Fruit fly (Drosophila melanogaster) whole organism, embryonic: ENCODE data around the gene lectin-29Ca.

Experiments used
- BEAF-32 ChIP-seq: fragments of 200-800 bp; sonication (Bioruptor generic); optimal IDR thresholded peaks from 3 replicates; lab custom pipeline; 2017; ENCODE audit warnings: missing biosample characterization, missing genetic modification characterization, mild to moderate bottlenecking, moderate library complexity, missing genetic modification reagents
- CG10209 ChIP-seq: fragments of 200-800 bp; sonication (Bioruptor generic); optimal IDR thresholded peaks from 3 replicates; lab custom pipeline; 2017; ENCODE audit warnings: missing biosample characterization, mild to moderate bottlenecking, missing genetic modification characterization, missing genetic modification reagents
- CG11456 ChIP-seq: fragments of 200-800 bp; sonication (Bioruptor generic); IDR thresholded peaks from 3 replicates; pipeline ENCODE4 v1.3.6; 2022; ENCODE audit warnings: missing biosample characterization, missing genetic modification characterization
- CG12391 ChIP-seq: fragments of 200-800 bp; sonication (Bioruptor generic); optimal IDR thresholded peaks from 3 replicates; lab custom pipeline; 2018; ENCODE audit warnings: missing biosample characterization, mild to moderate bottlenecking, missing genetic modification characterization, moderate library complexity
- CG12744 ChIP-seq: fragments of 200-800 bp; sonication (Bioruptor generic); optimal IDR thresholded peaks from 2 replicates; lab custom pipeline; 2016; ENCODE audit warnings: missing biosample characterization, missing genetic modification characterization
- CG13424 ChIP-seq: fragments of 200-800 bp; sonication (Bioruptor generic); optimal IDR thresholded peaks from 2 replicates; lab custom pipeline; 2019; ENCODE audit warnings: missing biosample characterization, mild to moderate bottlenecking, missing genetic modification characterization, moderate library complexity
- CG14441 ChIP-seq: fragments of 200-800 bp; sonication (Bioruptor generic); IDR thresholded peaks from 2 replicates; pipeline ENCODE4 v1.3.6; 2022; ENCODE audit warnings: missing biosample characterization, missing genetic modification characterization
- CG14667 ChIP-seq: fragments of 200-800 bp; sonication (Bioruptor generic); IDR thresholded peaks from 2 replicates; pipeline ENCODE4 v1.3.6; 2022; ENCODE audit warnings: missing biosample characterization, missing genetic modification characterization
- CG17328 ChIP-seq: fragments of 200-800 bp; sonication (Bioruptor generic); IDR thresholded peaks from 2 replicates; pipeline ENCODE4 v1.3.6; 2022; ENCODE audit warnings: missing biosample characterization, missing genetic modification characterization
- CG18011 ChIP-seq: fragments of 200-800 bp; sonication (Bioruptor generic); optimal IDR thresholded peaks from 2 replicates; lab custom pipeline; 2017; ENCODE audit warnings: missing biosample characterization, missing genetic modification characterization, mild to moderate bottlenecking, moderate library complexity, missing genotype
- CG2712 ChIP-seq: fragments of 200-800 bp; optimal IDR thresholded peaks from 3 replicates; lab custom pipeline; 2019; ENCODE audit warnings: missing biosample characterization, mild to moderate bottlenecking, missing genetic modification characterization, moderate library complexity
- CG31365 ChIP-seq: fragments of 200-800 bp; sonication (Bioruptor generic); optimal IDR thresholded peaks from 2 replicates; lab custom pipeline; 2018; ENCODE audit warnings: missing biosample characterization, mild to moderate bottlenecking, missing genetic modification characterization
- CG31441 ChIP-seq: fragments of 200-800 bp; sonication (Bioruptor generic); IDR thresholded peaks from 2 replicates; pipeline ENCODE4 v1.3.6; 2022; ENCODE audit warnings: missing biosample characterization, missing genetic modification characterization
- CG34422 ChIP-seq: fragments of 200-800 bp; sonication (Bioruptor generic); IDR thresholded peaks from 3 replicates; pipeline ENCODE4 v1.3.6; 2022; ENCODE audit warnings: missing biosample characterization, missing genetic modification characterization
- CG4617 ChIP-seq: fragments of 200-800 bp; sonication (Bioruptor generic); optimal IDR thresholded peaks from 3 replicates; lab custom pipeline; 2016; ENCODE audit warnings: missing biosample characterization, missing genetic modification characterization, borderline replicate concordance
- CG7357 ChIP-seq: fragments of 200-800 bp; sonication (Bioruptor generic); IDR thresholded peaks from 3 replicates; pipeline ENCODE4 v1.3.6; 2022; ENCODE audit warnings: missing biosample characterization, missing genetic modification characterization
- CG7372 ChIP-seq: fragments of 200-800 bp; sonication (Bioruptor generic); IDR thresholded peaks from 2 replicates; pipeline ENCODE4 v1.3.6; 2022; ENCODE audit warnings: missing biosample characterization, missing genetic modification characterization
- CG7987 ChIP-seq: fragments of 200-800 bp; sonication (Bioruptor generic); optimal IDR thresholded peaks from 2 replicates; lab custom pipeline; 2018; ENCODE audit warnings: missing biosample characterization, mild to moderate bottlenecking, missing genetic modification characterization, moderate library complexity
- Dip3 ChIP-seq: fragments of 200-800 bp; sonication (Bioruptor generic); optimal IDR thresholded peaks from 3 replicates; lab custom pipeline; 2016; ENCODE audit warnings: missing biosample characterization, missing genetic modification characterization
- Drgx ChIP-seq: fragments of 200-800 bp; sonication (Bioruptor generic); IDR thresholded peaks from 2 replicates; pipeline ENCODE4 v1.3.6; 2022; ENCODE audit warnings: missing biosample characterization, missing genetic modification characterization
- E2f1 ChIP-seq: fragments of 200-800 bp; sonication (Bioruptor generic); IDR thresholded peaks from 2 replicates; pipeline ENCODE4 v1.3.6; 2022; ENCODE audit warnings: missing biosample characterization, missing genetic modification characterization
- H2.0 ChIP-seq: fragments of 200-800 bp; sonication (Bioruptor generic); IDR thresholded peaks from 2 replicates; pipeline ENCODE4 v1.3.6; 2022; ENCODE audit warnings: missing biosample characterization, missing genetic modification characterization
- HLH3B ChIP-seq: fragments of 200-800 bp; sonication (Bioruptor generic); IDR thresholded peaks from 2 replicates; pipeline ENCODE4 v1.3.6; 2022; ENCODE audit warnings: missing biosample characterization, missing genetic modification characterization
- Hand ChIP-seq: fragments of 200-800 bp; sonication (Bioruptor generic); optimal IDR thresholded peaks from 2 replicates; lab custom pipeline; 2017; ENCODE audit warnings: mild to moderate bottlenecking, missing biosample characterization, missing genetic modification reagents, missing genetic modification characterization
- HmgD ChIP-seq: fragments of 200-800 bp; sonication (Bioruptor generic); optimal IDR thresholded peaks from 3 replicates; lab custom pipeline; 2016; ENCODE audit warnings: missing biosample characterization, missing genetic modification characterization
- HmgZ ChIP-seq: fragments of 200-800 bp; sonication (Bioruptor generic); optimal IDR thresholded peaks from 2 replicates; lab custom pipeline; 2018; ENCODE audit warnings: missing biosample characterization, mild to moderate bottlenecking, missing genetic modification characterization
- Max ChIP-seq: fragments of 200-800 bp; sonication (Bioruptor generic); optimal IDR thresholded peaks from 2 replicates; lab custom pipeline; 2016; ENCODE audit warnings: missing biosample characterization, mild to moderate bottlenecking, missing genetic modification characterization
- Oli ChIP-seq: fragments of 200-800 bp; sonication (Bioruptor generic); optimal IDR thresholded peaks from 2 replicates; lab custom pipeline; 2018; ENCODE audit warnings: missing biosample characterization, mild to moderate bottlenecking, missing genetic modification characterization, moderate library complexity
- Opbp ChIP-seq: fragments of 200-800 bp; sonication (Bioruptor generic); IDR thresholded peaks from 3 replicates; pipeline ENCODE4 v1.3.6; 2022; ENCODE audit warnings: missing biosample characterization, missing genetic modification characterization; ENCODE audit not compliant: partially characterized antibody
- Pdp1 ChIP-seq, 2 experiments: fragments of 200-800 bp; sonication (Bioruptor generic); optimal IDR thresholded peaks; 3 replicates each; lab custom pipeline; 2016; ENCODE audit warnings: missing biosample characterization in 2 of 2, missing genetic modification characterization in 2 of 2, mild to moderate bottlenecking in 1 of 2, moderate library complexity in 1 of 2
- Sry-β ChIP-seq: fragments of 200-800 bp; sonication (Bioruptor generic); optimal IDR thresholded peaks from 2 replicates; lab custom pipeline; 2018; ENCODE audit warnings: missing biosample characterization, mild to moderate bottlenecking, missing genetic modification characterization, moderate library complexity
- Taf1 ChIP-seq: fragments of 200-800 bp; sonication (Bioruptor generic); IDR thresholded peaks from 2 replicates; pipeline ENCODE4 v1.3.6; 2022; ENCODE audit warnings: missing biosample characterization, missing genetic modification characterization
- bsh ChIP-seq, 2 experiments: fragments of 200-800 bp; sonication (Bioruptor generic); optimal IDR thresholded peaks; 2 replicates each; lab custom pipeline; 2017 to 2018; ENCODE audit warnings: mild to moderate bottlenecking in 2 of 2, missing biosample characterization in 2 of 2, missing genetic modification characterization in 2 of 2, moderate library complexity in 1 of 2
- cg ChIP-seq: fragments of 200-800 bp; sonication (Bioruptor generic); optimal IDR thresholded peaks from 3 replicates; lab custom pipeline; 2019; ENCODE audit warnings: missing biosample characterization, mild to moderate bottlenecking, missing genetic modification characterization, moderate library complexity
- chm ChIP-seq: fragments of 200-800 bp; sonication (Bioruptor generic); IDR thresholded peaks from 2 replicates; pipeline ENCODE4 v1.3.6; 2022; ENCODE audit warnings: missing biosample characterization, missing genetic modification characterization
- crc ChIP-seq: fragments of 200-800 bp; sonication (Bioruptor generic); optimal IDR thresholded peaks from 2 replicates; lab custom pipeline; 2016; ENCODE audit warnings: missing biosample characterization, missing genetic modification characterization
- dysf ChIP-seq: fragments of 200-800 bp; sonication (Bioruptor generic); IDR thresholded peaks from 3 replicates; pipeline ENCODE4 v1.3.6; 2022; ENCODE audit warnings: missing biosample characterization, missing genetic modification characterization
- eyg ChIP-seq: fragments of 200-800 bp; sonication (Bioruptor generic); optimal IDR thresholded peaks from 3 replicates; lab custom pipeline; 2016; ENCODE audit warnings: missing biosample characterization, missing genetic modification characterization
- fd3F ChIP-seq: fragments of 200-800 bp; sonication (Bioruptor generic); optimal IDR thresholded peaks from 2 replicates; lab custom pipeline; 2018; ENCODE audit warnings: missing biosample characterization, mild to moderate bottlenecking, missing genetic modification characterization, moderate library complexity
- gem ChIP-seq: fragments of 200-800 bp; sonication (Bioruptor generic); optimal IDR thresholded peaks from 2 replicates; lab custom pipeline; 2019; ENCODE audit warnings: missing biosample characterization, mild to moderate bottlenecking, missing genetic modification characterization, moderate library complexity
- gsb-n ChIP-seq: fragments of 200-800 bp; sonication (Bioruptor generic); optimal IDR thresholded peaks from 3 replicates; lab custom pipeline; 2018; ENCODE audit warnings: missing biosample characterization, mild to moderate bottlenecking, missing genetic modification characterization
- her ChIP-seq: fragments of 200-800 bp; sonication (Bioruptor generic); optimal IDR thresholded peaks from 2 replicates; lab custom pipeline; 2016; ENCODE audit warnings: missing biosample characterization, missing genetic modification characterization
- nom ChIP-seq: fragments of 200-800 bp; sonication (Bioruptor generic); optimal IDR thresholded peaks from 2 replicates; lab custom pipeline; 2017; ENCODE audit warnings: missing biosample characterization, missing genetic modification characterization, mild to moderate bottlenecking, moderate library complexity, missing genetic modification reagents
- org-1 ChIP-seq: fragments of 200-800 bp; sonication (Bioruptor generic); optimal IDR thresholded peaks from 2 replicates; lab custom pipeline; 2017; ENCODE audit warnings: missing biosample characterization, missing genetic modification characterization
- slbo ChIP-seq: fragments of 200-800 bp; sonication (Bioruptor generic); IDR thresholded peaks from 2 replicates; pipeline ENCODE4 v1.3.6; 2022; ENCODE audit warnings: missing biosample characterization, missing genetic modification characterization
- twi ChIP-seq: fragments of 200-800 bp; optimal IDR thresholded peaks from 2 replicates; lab custom pipeline; 2019; ENCODE audit warnings: missing biosample characterization, mild to moderate bottlenecking, missing genetic modification characterization, moderate library complexity
- zfh2 ChIP-seq: fragments of 200-800 bp; sonication (Bioruptor generic); optimal IDR thresholded peaks from 2 replicates; lab custom pipeline; 2016; ENCODE audit warnings: missing biosample characterization, missing genetic modification characterization

lectin-29Ca gene

dm6 chr2L:8370364-8371326, 23.4 kb downstream of the lectin-29Ca start, which contains the start of gene CG17292 (continued):
- TF ChIP-seq slbo (peak; percentile 69), twi (tag; lab: Kevin White, UChicago) (no peak), HmgD (GFP tag; lab: Kevin White, UChicago) (peak; percentile 16), gsb-n (tag; lab: Kevin White, UChicago) (peak; percentile 66), Taf1 (0 out of 2 replicates have a peak, but pooled peaks have one; percentile 10), CG10209 (GFP tag; lab: Kevin White, UChicago) (peak; percentile 37), her (peak; percentile 19), CG13424 (tag; lab: Kevin White, UChicago) (peak; percentile 61), Max (GFP tag; lab: Kevin White, UChicago) (no peak), org-1 (GFP tag; lab: Kevin White, UChicago) (peak; percentile 43), chm (GFP tag; lab: Robert Waterston, UW) (peak; percentile 60; the same call in 1 of the 2 replicates), CG14441 (GFP tag; lab: Robert Waterston, UW) (peak; percentile 53; the same call in 1 of the 2 replicates), CG7357 (0 out of 3 replicates have a peak, but pooled peaks have one; percentile 27), HLH3B (GFP tag; lab: Robert Waterston, UW) (peak; percentile 60), CG31441 (GFP tag; lab: Robert Waterston, UW) (0 out of 2 replicates have a peak, but pooled peaks have one; percentile 11), E2f1 (GFP tag; lab: Robert Waterston, UW) (peak; percentile 41; the same call in 1 of the 2 replicates), Drgx (peak; percentile 58), CG4617 (GFP tag; lab: Kevin White, UChicago) (peak; percentile 23), CG18011 (GFP tag; lab: Kevin White, UChicago) (peak; percentile 39), CG7372 (peak; percentile 43; the same call in 1 of the 2 replicates), Opbp (GFP tag; lab: Robert Waterston, UW) (peak; percentile 95), bsh (GFP tag; optimal IDR thresholded peaks at IDR 0.05; lab: Kevin White, UChicago) (peak in 1 of 2 experiments; percentile 23), Hand (GFP tag; lab: Kevin White, UChicago) (peak; percentile 30), CG31365 (tag; lab: Kevin White, UChicago) (peak; percentile 24), dysf (GFP tag; lab: Robert Waterston, UW) (peak; percentile 56; the same call in 2 of the 3 replicates), zfh2 (GFP tag; lab: Kevin White, UChicago) (peak; percentile 1), eyg (GFP tag; lab: Kevin White, UChicago) (peak; percentile 15), Dip3 (GFP tag; lab: Kevin White, UChicago) (peak; percentile 32), Pdp1 (GFP tag; optimal IDR thresholded peaks at IDR 0.05; lab: Kevin White, UChicago) (peak in 1 of 2 experiments; percentile 56), Sry-β (no peak), HmgZ (tag; lab: Kevin White, UChicago) (peak; percentile 83), Oli (tag; lab: Kevin White, UChicago) (no peak), CG14667 (GFP tag; lab: Robert Waterston, UW) (no peak), H2.0 (GFP tag; lab: Robert Waterston, UW) (peak; percentile 37; the same call in 1 of the 2 replicates), CG17328 (GFP tag; lab: Robert Waterston, UW) (peak; percentile 50), CG34422 (GFP tag; lab: Robert Waterston, UW) (peak; percentile 77; the same call in 1 of the 3 replicates), gem (peak; percentile 41), BEAF-32 (GFP tag; lab: Kevin White, UChicago) (peak; percentile 82), fd3F (GFP tag; lab: Kevin White, UChicago) (peak; percentile 6), nom (GFP tag; lab: Kevin White, UChicago) (no peak), CG12744 (GFP tag; lab: Kevin White, UChicago) (no peak), CG11456 (GFP tag; lab: Robert Waterston, UW) (peak; percentile 75; the same call in 2 of the 3 replicates), cg (GFP tag; lab: Kevin White, UChicago) (peak; percentile 51), CG12391 (tag; lab: Kevin White, UChicago) (peak; percentile 42), crc (GFP tag; lab: Kevin White, UChicago) (no peak), CG2712 (tag; lab: Kevin White, UChicago) (peak; percentile 15), CG7987 (peak; percentile 55)
